Worm (Caenorhabditis elegans) whole organism, young adult: ENCODE measurements around the gene bmk-1.

ENCODE experiments used
- B0261.1 ChIP-seq: sonication (generic microtip); optimal IDR thresholded peaks from 2 replicates; lab custom pipeline; 2016; ENCODE audit warnings: mild to moderate bottlenecking, missing genetic modification characterization, moderate library complexity, missing compliant biosample characterization
- B0336.3 ChIP-seq: fragments of 200-800 bp; sonication (Bioruptor generic); IDR thresholded peaks from 2 replicates; pipeline ENCODE4 v1.3.6; 2022; ENCODE audit warnings: missing genetic modification characterization, missing compliant biosample characterization
- C06A6.2 ChIP-seq: fragments of 200-800 bp; sonication (Bioruptor generic); conservative IDR thresholded peaks from 2 replicates; pipeline ENCODE4 v1.3.6; 2022; ENCODE audit warnings: missing genetic modification characterization, missing compliant biosample characterization
- D2030.7 ChIP-seq: fragments of 200-800 bp; sonication (Bioruptor generic); IDR thresholded peaks from 2 replicates; pipeline ENCODE4 v1.3.6; 2022; ENCODE audit warnings: missing genetic modification reagents, missing genetic modification characterization, missing compliant biosample characterization
- F22D6.2 ChIP-seq: sonication (generic microtip); optimal IDR thresholded peaks from 2 replicates; lab custom pipeline; 2016; ENCODE audit warnings: mild to moderate bottlenecking, missing genetic modification characterization, missing compliant biosample characterization
- F39B2.1 ChIP-seq: fragments of 200-800 bp; sonication (Bioruptor generic); IDR thresholded peaks from 2 replicates; pipeline ENCODE4 v1.3.6; 2022; ENCODE audit warnings: missing genetic modification reagents, missing genetic modification characterization, missing compliant biosample characterization
- F57C9.4 ChIP-seq: sonication (generic microtip); optimal IDR thresholded peaks from 2 replicates; lab custom pipeline; 2017; ENCODE audit warnings: mild to moderate bottlenecking, missing genetic modification characterization, missing compliant biosample characterization
- K11D2.4 ChIP-seq: fragments of 200-800 bp; sonication (Bioruptor generic); IDR thresholded peaks from 2 replicates; pipeline ENCODE4 v1.3.6; 2022; ENCODE audit warnings: missing genetic modification reagents, missing genetic modification characterization, missing compliant biosample characterization
- Y95B8A.8 ChIP-seq: fragments of 200-800 bp; sonication (Bioruptor generic); IDR thresholded peaks from 2 replicates; pipeline ENCODE4 v1.3.6; 2022; ENCODE audit warnings: missing genetic modification reagents, missing genetic modification characterization, missing compliant biosample characterization
- ZK185.1 ChIP-seq: sonication (generic microtip); optimal IDR thresholded peaks from 2 replicates; lab custom pipeline; 2016; ENCODE audit warnings: mild to moderate bottlenecking, missing genetic modification characterization, missing compliant biosample characterization; ENCODE audit not compliant: poor library complexity, severe bottlenecking
- cebp-1 ChIP-seq, 2 experiments: fragments of 200-800 bp in 1 of 2; sonication (Bioruptor generic) in 1 of 2; sonication (generic microtip) in 1 of 2; IDR thresholded peaks in 1 of 2; optimal IDR thresholded peaks in 1 of 2; 2 replicates each; pipeline versions ENCODE4 v1.3.6 to Lab custom; 2017 to 2022; ENCODE audit warnings: missing compliant biosample characterization in 2 of 2, missing genetic modification characterization in 2 of 2, mild to moderate bottlenecking in 1 of 2, missing genetic modification reagents in 1 of 2, moderate library complexity in 1 of 2
- cebp-2 ChIP-seq: fragments of 200-800 bp; sonication (Bioruptor generic); IDR thresholded peaks from 2 replicates; pipeline ENCODE4 v1.3.6; 2022; ENCODE audit warnings: missing genetic modification characterization, missing compliant biosample characterization
- ceh-100 ChIP-seq: fragments of 200-800 bp; sonication (Bioruptor generic); IDR thresholded peaks from 2 replicates; pipeline ENCODE4 v1.3.6; 2022; ENCODE audit warnings: missing genetic modification reagents, missing genetic modification characterization, missing compliant biosample characterization
- ceh-40 ChIP-seq: fragments of 200-800 bp; sonication (Bioruptor generic); IDR thresholded peaks from 2 replicates; pipeline ENCODE4 v1.3.6; 2022; ENCODE audit warnings: missing genetic modification characterization, missing compliant biosample characterization
- chd-7 ChIP-seq: sonication (generic microtip); optimal IDR thresholded peaks from 2 replicates; lab custom pipeline; 2016; ENCODE audit warnings: mild to moderate bottlenecking, missing genetic modification characterization, moderate library complexity, missing compliant biosample characterization
- dox-1 ChIP-seq: fragments of 200-800 bp; sonication (Bioruptor generic); IDR thresholded peaks from 2 replicates; pipeline ENCODE4 v1.3.6; 2022; ENCODE audit warnings: missing genetic modification reagents, missing genetic modification characterization, missing compliant biosample characterization
- dpff-1 ChIP-seq: sonication (generic microtip); optimal IDR thresholded peaks from 2 replicates; lab custom pipeline; 2017; ENCODE audit warnings: mild to moderate bottlenecking, missing genetic modification characterization, missing compliant biosample characterization
- egrh-3 ChIP-seq: fragments of 200-800 bp; sonication (Bioruptor generic); IDR thresholded peaks from 2 replicates; pipeline ENCODE4 v1.3.6; 2022; ENCODE audit warnings: missing genetic modification reagents, missing genetic modification characterization, missing compliant biosample characterization
- ekl-4 ChIP-seq: fragments of 200-800 bp; sonication (Bioruptor generic); IDR thresholded peaks from 2 replicates; pipeline ENCODE4 v1.3.6; 2022; ENCODE audit warnings: missing genetic modification reagents, missing genetic modification characterization, missing compliant biosample characterization
- fkh-3 ChIP-seq: sonication (generic microtip); optimal IDR thresholded peaks from 2 replicates; lab custom pipeline; 2016; ENCODE audit warnings: mild to moderate bottlenecking, missing genetic modification characterization, missing compliant biosample characterization
- hmg-1.2 ChIP-seq: fragments of 200-800 bp; sonication (Bioruptor generic); IDR thresholded peaks from 2 replicates; pipeline ENCODE4 v1.3.6; 2022; ENCODE audit warnings: missing genetic modification reagents, missing genetic modification characterization, missing compliant biosample characterization
- hrde-1 ChIP-seq: sonication (generic microtip); optimal IDR thresholded peaks from 2 replicates; lab custom pipeline; 2016; ENCODE audit warnings: missing genetic modification characterization, mild to moderate bottlenecking, missing compliant biosample characterization, moderate library complexity, missing genotype, missing genetic modification reagents, borderline replicate concordance
- hsf-1 ChIP-seq: fragments of 200-800 bp; sonication (Bioruptor generic); IDR thresholded peaks from 2 replicates; pipeline ENCODE4 v1.3.6; 2022; ENCODE audit warnings: missing genetic modification reagents, missing genetic modification characterization, missing compliant biosample characterization
- lin-26 ChIP-seq: fragments of 200-800 bp; sonication (Bioruptor generic); IDR thresholded peaks from 2 replicates; pipeline ENCODE4 v1.3.6; 2022; ENCODE audit warnings: missing genetic modification reagents, missing genetic modification characterization, missing compliant biosample characterization
- lin-40 ChIP-seq: sonication (generic microtip); optimal IDR thresholded peaks from 2 replicates; lab custom pipeline; 2016; ENCODE audit warnings: missing genetic modification characterization, mild to moderate bottlenecking, missing compliant biosample characterization, missing genotype, missing genetic modification reagents
- lsl-1 ChIP-seq: fragments of 200-800 bp; sonication (Bioruptor generic); optimal IDR thresholded peaks from 2 replicates; lab custom pipeline; 2018; ENCODE audit warnings: mild to moderate bottlenecking, missing genetic modification characterization, moderate library complexity, missing compliant biosample characterization
- madf-6 ChIP-seq: fragments of 200-800 bp; sonication (Bioruptor generic); IDR thresholded peaks from 2 replicates; pipeline ENCODE4 v1.3.6; 2022; ENCODE audit warnings: missing genetic modification reagents, missing genetic modification characterization, missing compliant biosample characterization
- mcd-1 ChIP-seq: fragments of 200-800 bp; sonication (Bioruptor generic); IDR thresholded peaks from 2 replicates; pipeline ENCODE4 v1.3.6; 2022; ENCODE audit warnings: missing genetic modification reagents, missing genetic modification characterization, missing compliant biosample characterization
- nfya-2 ChIP-seq: fragments of 200-800 bp; sonication (Bioruptor generic); IDR thresholded peaks from 2 replicates; pipeline ENCODE4 v1.3.6; 2022; ENCODE audit warnings: missing genetic modification reagents, missing genetic modification characterization, missing compliant biosample characterization
- nfyb-1 ChIP-seq: fragments of 200-800 bp; sonication (Bioruptor generic); IDR thresholded peaks from 2 replicates; pipeline ENCODE4 v1.3.6; 2022; ENCODE audit warnings: missing genetic modification reagents, missing genetic modification characterization, missing compliant biosample characterization
- nhr-27 ChIP-seq: fragments of 200-800 bp; sonication (Bioruptor generic); optimal IDR thresholded peaks from 2 replicates; lab custom pipeline; 2018; ENCODE audit warnings: mild to moderate bottlenecking, missing genetic modification characterization, moderate library complexity, missing compliant biosample characterization
- nhr-80 ChIP-seq: sonication (generic microtip); optimal IDR thresholded peaks from 2 replicates; lab custom pipeline; 2016; ENCODE audit warnings: missing genetic modification characterization, missing compliant biosample characterization
- pbrm-1 ChIP-seq: fragments of 200-800 bp; sonication (Bioruptor generic); IDR thresholded peaks from 2 replicates; pipeline ENCODE4 v1.3.6; 2022; ENCODE audit warnings: missing genetic modification reagents, missing genetic modification characterization, missing compliant biosample characterization
- rcor-1 ChIP-seq: fragments of 200-800 bp; sonication (Bioruptor generic); IDR thresholded peaks from 2 replicates; pipeline ENCODE4 v1.3.6; 2022; ENCODE audit warnings: missing genetic modification reagents, missing genetic modification characterization, missing compliant biosample characterization
- rpc-1 ChIP-seq, 2 experiments: fragments of 150-350 bp in 1 of 2; sonication (generic microtip) in 1 of 2; optimal IDR thresholded peaks; 2 replicates each; lab custom pipeline; 2014 to 2018; ENCODE audit warnings: missing biosample characterization in 1 of 2, missing genetic modification characterization in 1 of 2, missing genetic modification reagents in 1 of 2, missing genotype in 1 of 2
- sdz-38 ChIP-seq: sonication (generic microtip); optimal IDR thresholded peaks from 2 replicates; lab custom pipeline; 2016; ENCODE audit warnings: missing genotype, missing genetic modification characterization, missing compliant biosample characterization
- snpc-1.1 ChIP-seq: sonication (generic microtip); optimal IDR thresholded peaks from 2 replicates; lab custom pipeline; 2017; ENCODE audit warnings: missing genetic modification characterization, mild to moderate bottlenecking, missing compliant biosample characterization, antibody characterized with exemption, moderate library complexity, missing genotype, missing genetic modification reagents; ENCODE audit not compliant: insufficient read depth
- snpc-4 ChIP-seq, 5 experiments: fragments of 150-350 bp in 1 of 5; sonication (generic microtip) in 4 of 5; optimal IDR thresholded peaks; 2 replicates each; lab custom pipeline; 2014 to 2018; ENCODE audit warnings: missing genetic modification characterization in 5 of 5, missing biosample characterization in 3 of 5, antibody characterized with exemption in 2 of 5, mild to moderate bottlenecking in 2 of 5, missing compliant biosample characterization in 2 of 5, missing genotype in 2 of 5, moderate library complexity in 2 of 5, missing genetic modification reagents in 1 of 5
- zfh-2 ChIP-seq: fragments of 200-800 bp; sonication (Bioruptor generic); conservative IDR thresholded peaks from 2 replicates; pipeline ENCODE4 v1.3.6; 2022; ENCODE audit warnings: missing genetic modification reagents, missing genetic modification characterization, missing compliant biosample characterization

The bmk-1 gene

DNA sequence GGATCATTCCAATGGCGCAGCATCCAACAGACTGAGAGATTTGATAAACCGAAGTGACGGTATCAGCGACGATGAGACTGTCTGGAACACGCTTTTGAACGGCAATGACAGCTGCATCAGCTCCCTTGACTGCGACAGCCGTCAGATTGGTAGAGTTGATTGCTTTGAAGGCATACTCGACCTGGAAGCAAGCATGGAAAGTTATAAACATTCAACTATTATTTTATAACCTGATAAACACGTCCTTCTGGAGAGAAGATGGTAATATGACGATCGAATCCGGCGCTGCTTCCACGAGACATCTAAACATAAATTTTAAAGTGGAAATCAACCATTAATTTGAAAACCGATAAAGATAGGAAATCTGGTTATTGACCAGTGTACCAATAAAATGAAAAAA is 34.5 kb downstream of the bmk-1 start, which contains the start of gene pas-1 (continued):
- no peak for TF ChIP-seq hrde-1 (tag; lab: Kevin White, UChicago)
- no peak for TF ChIP-seq nhr-80
- peak; percentile 52; the same call in 1 of the 2 replicates for TF ChIP-seq lin-26
- TF ChIP-seq C06A6.2 (GFP tag; lab: Robert Waterston, UW) = no peak
- TF ChIP-seq D2030.7 (GFP tag; lab: Robert Waterston, UW) = no peak
- TF ChIP-seq F22D6.2 (tag; lab: Kevin White, UChicago) = no peak
- TF ChIP-seq rcor-1 (GFP tag; lab: Robert Waterston, UW) = no peak
- TF ChIP-seq B0261.1 (tag; lab: Kevin White, UChicago) = no peak
- TF ChIP-seq dox-1 (GFP tag; lab: Robert Waterston, UW) = no peak
- TF ChIP-seq K11D2.4 = no peak
- no peak for TF ChIP-seq ceh-40
- no peak for TF ChIP-seq cebp-2 (GFP tag; lab: Robert Waterston, UW)
- peak; percentile 72; the same call in 1 of the 2 replicates for TF ChIP-seq ekl-4 (GFP tag; lab: Robert Waterston, UW)
- peak; percentile 49 for TF ChIP-seq madf-6 (GFP tag; lab: Robert Waterston, UW)
- TF ChIP-seq egrh-3 = no peak
- 0 out of 2 replicates have a peak, but pooled peaks have one; percentile 25 for TF ChIP-seq pbrm-1 (GFP tag; lab: Robert Waterston, UW)
- 0 out of 2 replicates have a peak, but pooled peaks have one; percentile 16 for TF ChIP-seq zfh-2 (GFP tag; lab: Robert Waterston, UW)
- peak; percentile 37; the same call in 1 of the 2 replicates for TF ChIP-seq mcd-1 (GFP tag; lab: Robert Waterston, UW)
- TF ChIP-seq dpff-1 (tag; lab: Kevin White, UChicago) = no peak
- TF ChIP-seq lsl-1 (GFP tag; lab: Kevin White, UChicago) = no peak
- TF ChIP-seq fkh-3 (tag; lab: Kevin White, UChicago) = no peak
- 0 out of 2 replicates have a peak, but pooled peaks have one; percentile 46 for TF ChIP-seq B0336.3 (GFP tag; lab: Robert Waterston, UW)
- peak; percentile 57 for TF ChIP-seq chd-7 (tag; lab: Kevin White, UChicago)
- TF ChIP-seq F39B2.1 (GFP tag; lab: Robert Waterston, UW) = 0 out of 2 replicates have a peak, but pooled peaks have one; percentile 18
- TF ChIP-seq ZK185.1 (tag; lab: Kevin White, UChicago) = no peak
- TF ChIP-seq nhr-27 (tag; lab: Kevin White, UChicago) = no peak
- TF ChIP-seq nfyb-1 (GFP tag; lab: Robert Waterston, UW) = peak; percentile 18; the same call in 1 of the 2 replicates
- TF ChIP-seq snpc-4 (GFP tag; optimal IDR thresholded peaks at IDR 0.05; lab: Kevin White, UChicago) = no peak
- no peak for TF ChIP-seq snpc-4 (tag; optimal IDR thresholded peaks at IDR 0.05; lab: Kevin White, UChicago)
- no peak for TF ChIP-seq lin-40 (tag; lab: Kevin White, UChicago)
- TF ChIP-seq sdz-38 (tag; lab: Kevin White, UChicago) = no peak

- TF ChIP-seq F57C9.4 (tag; lab: Kevin White, UChicago) (no peak), cebp-1 (GFP tag; IDR thresholded peaks at IDR 0.05; lab: Robert Waterston, UW) (peak; percentile 57; the same call in 1 of the 2 replicates), cebp-1 (tag; optimal IDR thresholded peaks at IDR 0.05; lab: Kevin White, UChicago) (peak; percentile 73), hmg-1.2 (0 out of 2 replicates have a peak, but pooled peaks have one; percentile 17), hsf-1 (GFP tag; lab: Robert Waterston, UW) (peak; percentile 1; the same call in 1 of the 2 replicates), Y95B8A.8 (no peak), snpc-1.1 (peak; percentile 4), ceh-100 (0 out of 2 replicates have a peak, but pooled peaks have one; percentile 48), madf-6 (GFP tag; lab: Robert Waterston, UW) (peak; percentile 55), ekl-4 (GFP tag; lab: Robert Waterston, UW) (no peak), nfya-2 (GFP tag; lab: Robert Waterston, UW) (no peak), rpc-1 (optimal IDR thresholded peaks at IDR 0.05; lab: Kevin White, UChicago) (no peak), rpc-1 (tag; optimal IDR thresholded peaks at IDR 0.05; lab: Kevin White, UChicago) (no peak)
These were observed 35.5 kb downstream of the bmk-1 start, which contains the start of gene dhs-22 for ce11 chrV:14421325-14421724. Gene dhs-22 (minus strand): TSS chrV:14421440.
